Worm (Caenorhabditis elegans): Measurements from ENCODE around the gene dnc-2.

dnc-2 gene

ce11 chrIII:5930659-5931058 is 5.1 kb upstream of the dnc-2 start:
- peak; percentile 25 for TF ChIP-seq hlh-8 (tag; optimal IDR thresholded peaks at IDR 0.05)
- TF ChIP-seq unc-55 (GFP tag; optimal IDR thresholded peaks at IDR 0.05) = peak; percentile 26
- peak; percentile 0 for TF ChIP-seq rnt-1 (tag; optimal IDR thresholded peaks at IDR 0.05)
- no peak for TF ChIP-seq zip-5 (tag; optimal IDR thresholded peaks at IDR 0.05)
- TF ChIP-seq lin-11 (tag; optimal IDR thresholded peaks at IDR 0.05) = no peak

- TF ChIP-seq tbx-7 (tag; optimal IDR thresholded peaks at IDR 0.05) = no peak
- no peak for TF ChIP-seq ceh-2 (tag; optimal IDR thresholded peaks at IDR 0.05)
- no peak for TF ChIP-seq K02D7.2 (tag; optimal IDR thresholded peaks at IDR 0.05)
- TF ChIP-seq ceh-22 (tag; optimal IDR thresholded peaks at IDR 0.05) = no peak
- no peak for TF ChIP-seq rnt-1 (tag; optimal IDR thresholded peaks at IDR 0.05)
- TF ChIP-seq tbx-2 (tag; optimal IDR thresholded peaks at IDR 0.05) = no peak
- TF ChIP-seq ceh-19 (GFP tag; optimal IDR thresholded peaks at IDR 0.05) = no peak
- no peak for TF ChIP-seq pqm-1 (tag; optimal IDR thresholded peaks at IDR 0.05)
- TF ChIP-seq C38D4.7 (GFP tag; optimal IDR thresholded peaks at IDR 0.05) = no peak
- TF ChIP-seq C08G9.2 (tag; optimal IDR thresholded peaks at IDR 0.05) = no peak
- no peak for TF ChIP-seq che-1 (tag; optimal IDR thresholded peaks at IDR 0.05)
- no peak for TF ChIP-seq unc-42 (tag; optimal IDR thresholded peaks at IDR 0.05)
- TF ChIP-seq madf-2 (tag; optimal IDR thresholded peaks at IDR 0.05) = no peak
- TF ChIP-seq ceh-45 (GFP tag; IDR thresholded peaks at IDR 0.05) = no peak
- no peak for TF ChIP-seq syd-9 (tag; optimal IDR thresholded peaks at IDR 0.05)
- TF ChIP-seq ztf-16 (tag; optimal IDR thresholded peaks at IDR 0.05) = no peak
- TF ChIP-seq F13H6.1 (tag; optimal IDR thresholded peaks at IDR 0.05) = no peak
Measured at ce11 chrIII:5922236-5922635, 3.3 kb downstream of the dnc-2 start.

ce11 chrIII:5921067-5921678 is 4.4 kb downstream of the dnc-2 start:
- TF ChIP-seq lin-11 (tag; optimal IDR thresholded peaks at IDR 0.05) (no peak), hlh-30 (tag; optimal IDR thresholded peaks at IDR 0.05; ENCODE audit: insufficient read depth) (no peak), elt-2 (tag; optimal IDR thresholded peaks at IDR 0.05) (peak; percentile 14), fkh-6 (tag; optimal IDR thresholded peaks at IDR 0.05) (no peak)

ce11 chrIII:5919799-5920387 is 5.7 kb downstream of the dnc-2 start, which contains the start of the genes tdo-2 and C28H8.2:
tdo-2 (minus strand) TSS chrIII:5919955.
C28H8.2 (plus strand) TSS chrIII:5920322.
- no peak for TF ChIP-seq T23F11.4 (GFP tag; optimal IDR thresholded peaks at IDR 0.05)
- TF ChIP-seq ama-1 (optimal IDR thresholded peaks at IDR 0.05) = no peak
- no peak for TF ChIP-seq C38D4.7 (GFP tag; optimal IDR thresholded peaks at IDR 0.05)
- TF ChIP-seq ttx-3 (tag; optimal IDR thresholded peaks at IDR 0.05) = no peak
- no peak for TF ChIP-seq dve-1 (tag; optimal IDR thresholded peaks at IDR 0.05)
- TF ChIP-seq nfya-1 (tag; optimal IDR thresholded peaks at IDR 0.05) = no peak
- TF ChIP-seq hlh-13 (GFP tag; optimal IDR thresholded peaks at IDR 0.05) = no peak
- no peak for TF ChIP-seq pag-3 (tag; optimal IDR thresholded peaks at IDR 0.05; ENCODE audit: borderline replicate concordance)
- no peak for TF ChIP-seq ceh-24 (tag; optimal IDR thresholded peaks at IDR 0.05)
- no peak for TF ChIP-seq sox-4 (tag; optimal IDR thresholded peaks at IDR 0.05)
- TF ChIP-seq ref-2 (tag; optimal IDR thresholded peaks at IDR 0.05) = no peak
- TF ChIP-seq C08G9.2 (tag; optimal IDR thresholded peaks at IDR 0.05) = no peak
- no peak for TF ChIP-seq elt-4 (tag; optimal IDR thresholded peaks at IDR 0.05)
- no peak for TF ChIP-seq ceh-48 (tag; optimal IDR thresholded peaks at IDR 0.05)
- TF ChIP-seq npax-4 (tag; optimal IDR thresholded peaks at IDR 0.05) = no peak
